Worm (Caenorhabditis elegans) whole organism, mixed stage, embryonic: ENCODE data around the gene hlh-6.

ENCODE experiments used
- ceh-39 ChIP-seq: fragments of 150-350 bp; optimal IDR thresholded peaks from 2 replicates; lab custom pipeline; 2014; ENCODE audit warnings: missing biosample characterization, missing genetic modification characterization
- drap-1 ChIP-seq: fragments of 200-800 bp; sonication (Bioruptor generic); optimal IDR thresholded peaks from 3 replicates; lab custom pipeline; 2018; ENCODE audit warnings: mild to moderate bottlenecking, missing genetic modification characterization, missing compliant biosample characterization
- elt-3 ChIP-seq: fragments of 150-350 bp; optimal IDR thresholded peaks from 2 replicates; lab custom pipeline; 2014; ENCODE audit warnings: missing biosample characterization, missing genetic modification characterization
- mab-5 ChIP-seq: fragments of 150-350 bp; optimal IDR thresholded peaks from 2 replicates; lab custom pipeline; 2014; ENCODE audit warnings: missing biosample characterization, missing genetic modification characterization
- nhr-12 ChIP-seq: fragments of 150-350 bp; optimal IDR thresholded peaks from 2 replicates; lab custom pipeline; 2014; ENCODE audit warnings: missing biosample characterization, missing genetic modification characterization
- nhr-28 ChIP-seq: fragments of 150-350 bp; optimal IDR thresholded peaks from 2 replicates; lab custom pipeline; 2014; ENCODE audit warnings: missing biosample characterization, missing genetic modification characterization
- pha-4 ChIP-seq: fragments of 150-350 bp; optimal IDR thresholded peaks from 2 replicates; lab custom pipeline; 2018; ENCODE audit warnings: missing biosample characterization, missing genetic modification reagents, missing genetic modification characterization

- TF ChIP-seq ceh-39 (tag; lab: Kevin White, UChicago) (peak; percentile 75), drap-1 (GFP tag; lab: Kevin White, UChicago) (peak; percentile 47), mab-5 (tag; lab: Kevin White, UChicago) (no peak), nhr-12 (tag; lab: Kevin White, UChicago) (no peak), pha-4 (tag; lab: Kevin White, UChicago) (peak; percentile 41), nhr-28 (tag; lab: Kevin White, UChicago) (no peak), elt-3 (tag; lab: Kevin White, UChicago) (no peak)
These were observed 31.5 kb upstream of the hlh-6 start for ce11 chrII:9646122-9646555.
